Fruit fly (Drosophila melanogaster) whole organism, embryonic: ENCODE measurements around the gene CG32170.

ENCODE experiments used
- Atf6 ChIP-seq: fragments of 200-800 bp; sonication (Bioruptor generic); IDR thresholded peaks from 2 replicates; pipeline ENCODE4 v1.3.6; 2022; ENCODE audit warnings: missing biosample characterization, missing genetic modification characterization
- CG12236 ChIP-seq: fragments of 200-800 bp; sonication (Bioruptor generic); optimal IDR thresholded peaks from 2 replicates; lab custom pipeline; 2016; ENCODE audit warnings: missing biosample characterization, missing genetic modification characterization
- CG13287 ChIP-seq: fragments of 200-800 bp; sonication (Bioruptor generic); IDR thresholded peaks from 2 replicates; pipeline ENCODE4 v1.3.6; 2022; ENCODE audit warnings: missing biosample characterization, missing genetic modification characterization; ENCODE audit not compliant: partially characterized antibody
- CG1529 ChIP-seq: fragments of 200-800 bp; sonication (Bioruptor generic); optimal IDR thresholded peaks from 3 replicates; lab custom pipeline; 2018; ENCODE audit warnings: missing biosample characterization, missing genetic modification characterization
- CG15696 ChIP-seq: fragments of 200-800 bp; sonication (Bioruptor generic); optimal IDR thresholded peaks from 2 replicates; lab custom pipeline; 2019; ENCODE audit warnings: missing biosample characterization, mild to moderate bottlenecking, missing genetic modification characterization, moderate library complexity
- CG1603 ChIP-seq: fragments of 200-800 bp; sonication (Bioruptor generic); optimal IDR thresholded peaks from 2 replicates; lab custom pipeline; 2019; ENCODE audit warnings: missing biosample characterization, mild to moderate bottlenecking, missing genetic modification characterization, moderate library complexity
- CG18262 ChIP-seq: fragments of 200-800 bp; optimal IDR thresholded peaks from 3 replicates; lab custom pipeline; 2019; ENCODE audit warnings: missing biosample characterization, mild to moderate bottlenecking, missing genetic modification characterization, moderate library complexity
- CG2116 ChIP-seq: fragments of 200-800 bp; sonication (Bioruptor generic); optimal IDR thresholded peaks from 3 replicates; lab custom pipeline; 2018; ENCODE audit warnings: missing biosample characterization, mild to moderate bottlenecking, missing genetic modification characterization
- CG33213 ChIP-seq: fragments of 200-800 bp; sonication (Bioruptor generic); optimal IDR thresholded peaks from 3 replicates; lab custom pipeline; 2016; ENCODE audit warnings: missing biosample characterization, missing genetic modification characterization
- CG34376 ChIP-seq: fragments of 200-800 bp; sonication (Bioruptor generic); optimal IDR thresholded peaks from 2 replicates; lab custom pipeline; 2018; ENCODE audit warnings: missing biosample characterization, mild to moderate bottlenecking, missing genetic modification characterization
- CG34422 ChIP-seq: fragments of 200-800 bp; sonication (Bioruptor generic); IDR thresholded peaks from 3 replicates; pipeline ENCODE4 v1.3.6; 2022; ENCODE audit warnings: missing biosample characterization, missing genetic modification characterization
- CG42726 ChIP-seq: fragments of 200-800 bp; sonication (Bioruptor generic); IDR thresholded peaks from 2 replicates; pipeline ENCODE4 v1.3.6; 2022; ENCODE audit warnings: missing biosample characterization, missing genetic modification characterization; ENCODE audit not compliant: partially characterized antibody
- CG4424 ChIP-seq: fragments of 200-800 bp; sonication (Bioruptor generic); optimal IDR thresholded peaks from 3 replicates; lab custom pipeline; 2016; ENCODE audit warnings: missing biosample characterization, missing genetic modification characterization
- CG8388 ChIP-seq: fragments of 200-800 bp; sonication (Bioruptor generic); optimal IDR thresholded peaks from 2 replicates; lab custom pipeline; 2019; ENCODE audit warnings: missing biosample characterization, mild to moderate bottlenecking, missing genetic modification characterization, moderate library complexity
- CoRest ChIP-seq: fragments of 200-800 bp; sonication (Bioruptor generic); optimal IDR thresholded peaks from 3 replicates; lab custom pipeline; 2018; ENCODE audit warnings: missing biosample characterization, mild to moderate bottlenecking, missing genetic modification characterization, moderate library complexity
- D19B ChIP-seq: fragments of 200-800 bp; sonication (Bioruptor generic); optimal IDR thresholded peaks from 2 replicates; lab custom pipeline; 2017; ENCODE audit warnings: missing biosample characterization, mild to moderate bottlenecking, missing genetic modification characterization
- Dek ChIP-seq: fragments of 200-800 bp; sonication (Bioruptor generic); optimal IDR thresholded peaks from 3 replicates; lab custom pipeline; 2019; ENCODE audit warnings: missing biosample characterization, mild to moderate bottlenecking, missing genetic modification characterization, moderate library complexity
- Drgx ChIP-seq: fragments of 200-800 bp; sonication (Bioruptor generic); IDR thresholded peaks from 2 replicates; pipeline ENCODE4 v1.3.6; 2022; ENCODE audit warnings: missing biosample characterization, missing genetic modification characterization
- E2f2 ChIP-seq: fragments of 200-800 bp; sonication (Bioruptor generic); IDR thresholded peaks from 2 replicates; pipeline ENCODE4 v1.3.6; 2022; ENCODE audit warnings: missing biosample characterization, missing genetic modification characterization
- Elba2 ChIP-seq: fragments of 200-800 bp; sonication (Bioruptor generic); optimal IDR thresholded peaks from 3 replicates; lab custom pipeline; 2016; ENCODE audit warnings: missing biosample characterization, missing genetic modification characterization
- Ets97D ChIP-seq: fragments of 200-800 bp; sonication (Bioruptor generic); optimal IDR thresholded peaks from 3 replicates; lab custom pipeline; 2016; ENCODE audit warnings: missing biosample characterization, missing genetic modification characterization
- Fer1 ChIP-seq: fragments of 200-800 bp; sonication (Bioruptor generic); optimal IDR thresholded peaks from 2 replicates; lab custom pipeline; 2017; ENCODE audit warnings: missing biosample characterization, mild to moderate bottlenecking, missing genetic modification characterization
- Hr78 ChIP-seq, 2 experiments: fragments of 200-800 bp in 1 of 2; fragments of >200 bp in 1 of 2; sonication (Bioruptor generic) in 1 of 2; optimal IDR thresholded peaks; 2 replicates each; lab custom pipeline; 2017 to 2019; ENCODE audit warnings: missing biosample characterization in 2 of 2, missing genetic modification characterization in 2 of 2, mild to moderate bottlenecking in 1 of 2, moderate library complexity in 1 of 2
- Jarid2 ChIP-seq: fragments of 200-800 bp; sonication (Bioruptor generic); optimal IDR thresholded peaks from 3 replicates; lab custom pipeline; 2017; ENCODE audit warnings: mild to moderate bottlenecking, missing biosample characterization, missing genetic modification reagents, missing genetic modification characterization
- Myb ChIP-seq: fragments of 200-800 bp; sonication (Bioruptor generic); optimal IDR thresholded peaks from 2 replicates; lab custom pipeline; 2016; ENCODE audit warnings: missing biosample characterization, missing genetic modification characterization
- PHDP ChIP-seq: fragments of 200-800 bp; sonication (Bioruptor generic); optimal IDR thresholded peaks from 3 replicates; lab custom pipeline; 2018; ENCODE audit warnings: missing biosample characterization, mild to moderate bottlenecking, missing genetic modification characterization, moderate library complexity
- Rfx ChIP-seq: fragments of 200-800 bp; sonication (Bioruptor generic); IDR thresholded peaks from 2 replicates; pipeline ENCODE4 v1.3.6; 2022; ENCODE audit warnings: missing biosample characterization, missing genetic modification characterization
- Scr ChIP-seq: fragments of 200-800 bp; sonication (Bioruptor generic); IDR thresholded peaks from 2 replicates; pipeline ENCODE4 v1.3.6; 2022; ENCODE audit warnings: missing biosample characterization, missing genetic modification characterization; ENCODE audit not compliant: partially characterized antibody
- cg ChIP-seq: fragments of 200-800 bp; sonication (Bioruptor generic); optimal IDR thresholded peaks from 3 replicates; lab custom pipeline; 2019; ENCODE audit warnings: missing biosample characterization, mild to moderate bottlenecking, missing genetic modification characterization, moderate library complexity
- ems ChIP-seq: fragments of 200-800 bp; sonication (Bioruptor generic); optimal IDR thresholded peaks from 3 replicates; lab custom pipeline; 2016; ENCODE audit warnings: missing biosample characterization, missing genetic modification characterization
- fd64A ChIP-seq: fragments of 200-800 bp; sonication (Bioruptor generic); optimal IDR thresholded peaks from 3 replicates; lab custom pipeline; 2018; ENCODE audit warnings: missing biosample characterization, mild to moderate bottlenecking, missing genetic modification characterization
- ftz-f1 ChIP-seq: fragments of 200-800 bp; sonication (Bioruptor generic); optimal IDR thresholded peaks from 2 replicates; lab custom pipeline; 2016; ENCODE audit warnings: missing biosample characterization, missing genetic modification characterization
- inv ChIP-seq: fragments of 200-800 bp; sonication (Bioruptor generic); IDR thresholded peaks from 2 replicates; pipeline ENCODE4 v1.3.6; 2022; ENCODE audit warnings: missing biosample characterization, missing genetic modification characterization; ENCODE audit not compliant: partially characterized antibody
- jumu ChIP-seq: fragments of 200-800 bp; sonication (Bioruptor generic); optimal IDR thresholded peaks from 3 replicates; lab custom pipeline; 2016; ENCODE audit warnings: missing biosample characterization, missing genetic modification characterization
- onecut ChIP-seq: fragments of 200-800 bp; sonication (Bioruptor generic); IDR thresholded peaks from 2 replicates; pipeline ENCODE4 v1.3.6; 2022; ENCODE audit warnings: missing biosample characterization, missing genetic modification characterization
- pros ChIP-seq: fragments of 200-800 bp; sonication (Bioruptor generic); optimal IDR thresholded peaks from 3 replicates; lab custom pipeline; 2019; ENCODE audit warnings: missing biosample characterization, mild to moderate bottlenecking, missing genetic modification characterization, moderate library complexity
- pzg ChIP-seq: fragments of 200-800 bp; sonication (Bioruptor generic); optimal IDR thresholded peaks from 3 replicates; lab custom pipeline; 2018; ENCODE audit warnings: missing biosample characterization, mild to moderate bottlenecking, missing genetic modification characterization, moderate library complexity
- row ChIP-seq: fragments of 200-800 bp; sonication (Bioruptor generic); IDR thresholded peaks from 3 replicates; pipeline ENCODE4 v1.3.6; 2022; ENCODE audit warnings: missing biosample characterization, missing genetic modification characterization
- schlank ChIP-seq: fragments of 200-800 bp; sonication (Bioruptor generic); optimal IDR thresholded peaks from 2 replicates; lab custom pipeline; 2018; ENCODE audit warnings: missing biosample characterization, mild to moderate bottlenecking, missing genetic modification characterization
- scrt ChIP-seq: fragments of 200-800 bp; sonication (Bioruptor generic); optimal IDR thresholded peaks from 2 replicates; lab custom pipeline; 2018; ENCODE audit warnings: missing biosample characterization, mild to moderate bottlenecking, missing genetic modification characterization, moderate library complexity
- slou ChIP-seq: fragments of 200-800 bp; sonication (Bioruptor generic); optimal IDR thresholded peaks from 3 replicates; lab custom pipeline; 2016; ENCODE audit warnings: missing biosample characterization, missing genetic modification characterization
- stwl ChIP-seq: fragments of 200-800 bp; sonication (Bioruptor generic); optimal IDR thresholded peaks from 3 replicates; lab custom pipeline; 2018; ENCODE audit warnings: missing biosample characterization, mild to moderate bottlenecking, missing genetic modification characterization, moderate library complexity
- sug ChIP-seq: fragments of 200-800 bp; optimal IDR thresholded peaks from 2 replicates; lab custom pipeline; 2019; ENCODE audit warnings: missing biosample characterization, mild to moderate bottlenecking, missing genetic modification characterization, moderate library complexity
- tin ChIP-seq: fragments of 200-800 bp; sonication (Bioruptor generic); optimal IDR thresholded peaks from 3 replicates; lab custom pipeline; 2016; ENCODE audit warnings: missing biosample characterization, missing genetic modification characterization
- toy ChIP-seq: fragments of 200-800 bp; sonication (Bioruptor generic); IDR thresholded peaks from 2 replicates; pipeline ENCODE4 v1.3.6; 2022; ENCODE audit warnings: missing biosample characterization, missing genetic modification characterization
- tup ChIP-seq: fragments of 200-800 bp; sonication (Bioruptor generic); optimal IDR thresholded peaks from 2 replicates; lab custom pipeline; 2016; ENCODE audit warnings: missing biosample characterization, mild to moderate bottlenecking, missing genetic modification characterization, moderate library complexity
- unc-4 ChIP-seq: fragments of 200-800 bp; sonication (Bioruptor generic); IDR thresholded peaks from 2 replicates; pipeline ENCODE4 v1.3.6; 2022; ENCODE audit warnings: missing biosample characterization, missing genetic modification characterization; ENCODE audit not compliant: partially characterized antibody
- vvl ChIP-seq: fragments of 200-800 bp; sonication (Bioruptor generic); IDR thresholded peaks from 2 replicates; pipeline ENCODE4 v1.3.6; 2022; ENCODE audit warnings: missing biosample characterization, missing genetic modification characterization

The CG32170 gene

DNA sequence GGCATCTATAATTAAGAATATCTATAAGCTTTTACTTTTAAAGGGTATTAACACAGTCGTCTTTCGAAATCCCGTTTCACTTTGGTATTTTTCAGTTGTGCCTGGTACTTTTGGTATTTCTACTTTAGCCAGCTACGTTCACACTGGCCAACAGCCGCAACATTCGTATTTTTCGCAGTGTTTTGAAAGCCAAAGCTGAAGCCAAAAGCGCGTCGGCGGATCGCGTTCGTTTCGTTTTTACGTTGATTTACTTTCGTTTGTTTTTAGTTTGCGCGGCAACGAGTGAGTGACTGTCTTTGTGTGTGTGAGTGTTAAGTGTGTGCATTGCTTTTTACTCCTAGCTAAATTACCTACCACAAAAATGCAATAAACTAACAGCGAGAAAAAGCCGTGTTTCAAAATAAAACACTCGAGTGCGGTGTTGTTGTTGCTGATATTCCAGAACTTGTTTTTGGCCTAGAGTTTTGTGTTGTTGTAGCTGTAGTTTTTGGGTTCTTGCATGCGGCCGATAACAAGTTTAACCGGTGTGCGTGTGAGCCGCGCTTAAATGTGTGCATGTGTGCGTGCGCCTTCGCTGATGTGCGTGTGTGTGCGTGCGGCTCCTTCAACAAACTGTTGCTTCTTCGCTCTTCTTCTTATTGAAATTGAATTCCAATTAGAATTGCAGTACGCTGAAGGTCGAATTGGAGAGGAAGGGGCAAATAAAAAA lies 11.8 kb upstream of the CG32170 start, which contains the start of gene Lmpt (continued):
- TF ChIP-seq CG34422 (GFP tag; lab: Robert Waterston, UW) (peak; percentile 61; the same call in 1 of the 3 replicates), scrt (GFP tag; lab: Kevin White, UChicago) (peak; percentile 43), row (GFP tag; lab: Robert Waterston, UW) (peak; percentile 87), CG1529 (no peak), stwl (tag; lab: Kevin White, UChicago) (peak; percentile 57), unc-4 (no peak), CG34376 (GFP tag; lab: Kevin White, UChicago) (peak; percentile 18), Ets97D (peak; percentile 38), CG13287 (GFP tag; lab: Robert Waterston, UW) (peak; percentile 3), CG4424 (GFP tag; lab: Kevin White, UChicago) (peak; percentile 2), Scr (GFP tag; lab: Robert Waterston, UW) (no peak), Rfx (GFP tag; lab: Robert Waterston, UW) (peak; percentile 10; the same call in 1 of the 2 replicates), vvl (peak; percentile 28; the same call in 1 of the 2 replicates), PHDP (peak; percentile 30), ftz-f1 (peak; percentile 17), pros (peak; percentile 26), CG8388 (GFP tag; lab: Kevin White, UChicago) (peak; percentile 11), CG12236 (GFP tag; lab: Kevin White, UChicago) (no peak), fd64A (GFP tag; lab: Kevin White, UChicago) (no peak), CG15696 (tag; lab: Kevin White, UChicago) (no peak), Myb (GFP tag; lab: Kevin White, UChicago) (peak; percentile 92), sug (tag; lab: Kevin White, UChicago) (peak; percentile 25), tin (GFP tag; lab: Kevin White, UChicago) (no peak), Atf6 (GFP tag; lab: Robert Waterston, UW) (no peak), Fer1 (GFP tag; lab: Kevin White, UChicago) (peak; percentile 40), Drgx (GFP tag; lab: Robert Waterston, UW) (0 out of 2 replicates have a peak, but pooled peaks have one; percentile 25), Dek (tag; lab: Kevin White, UChicago) (peak; percentile 39), pzg (GFP tag; lab: Kevin White, UChicago) (peak; percentile 73), D19B (GFP tag; lab: Kevin White, UChicago) (peak; percentile 80), CG2116 (peak; percentile 13), cg (GFP tag; lab: Kevin White, UChicago) (peak; percentile 85), slou (GFP tag; lab: Kevin White, UChicago) (no peak), tup (GFP tag; lab: Kevin White, UChicago) (no peak), Elba2 (GFP tag; lab: Kevin White, UChicago) (peak; percentile 56), CG42726 (0 out of 2 replicates have a peak, but pooled peaks have one; percentile 32), toy (no peak), Jarid2 (GFP tag; lab: Kevin White, UChicago) (peak; percentile 75), CoRest (tag; lab: Kevin White, UChicago) (peak; percentile 5), CG33213 (GFP tag; lab: Kevin White, UChicago) (no peak), CG1603 (peak; percentile 27), Hr78 (GFP tag; optimal IDR thresholded peaks at IDR 0.05; lab: Kevin White, UChicago) (peak in 1 of 2 experiments; percentile 38), inv (GFP tag; lab: Robert Waterston, UW) (0 out of 2 replicates have a peak, but pooled peaks have one; percentile 14), schlank (tag; lab: Kevin White, UChicago) (no peak), E2f2 (GFP tag; lab: Robert Waterston, UW) (peak; percentile 84), ems (no peak), onecut (GFP tag; lab: Robert Waterston, UW) (0 out of 2 replicates have a peak, but pooled peaks have one; percentile 14), jumu (GFP tag; lab: Kevin White, UChicago) (no peak), CG18262 (tag; lab: Kevin White, UChicago) (peak; percentile 3)
